Fruit fly (Drosophila melanogaster) whole organism, wandering third instar larva: ENCODE measurements around the gene CG32110.

Experiments used
- Abd-B ChIP-seq: fragments of >200 bp; optimal IDR thresholded peaks from 2 replicates; lab custom pipeline; 2017; ENCODE audit warnings: missing biosample characterization, missing genetic modification characterization
- Hr83 ChIP-seq: fragments of 200-300 bp; sonication (Bioruptor generic); optimal IDR thresholded peaks from 2 replicates; lab custom pipeline; 2016; ENCODE audit warnings: missing biosample characterization, mild to moderate bottlenecking, missing genetic modification characterization, moderate library complexity; ENCODE audit not compliant: poor library complexity, severe bottlenecking
- N ChIP-seq: fragments of >200 bp; optimal IDR thresholded peaks from 2 replicates; lab custom pipeline; 2018; ENCODE audit warnings: missing biosample characterization, missing external identifiers, missing genetic modification characterization
- br ChIP-seq: fragments of 200-800 bp; sonication (Bioruptor generic); optimal IDR thresholded peaks from 2 replicates; lab custom pipeline; 2016; ENCODE audit warnings: missing biosample characterization, missing genetic modification characterization
- jim ChIP-seq: fragments of 175-275, 200-325 bp; sonication (Bioruptor generic); optimal IDR thresholded peaks from 2 replicates; lab custom pipeline; 2016; ENCODE audit warnings: missing biosample characterization, mild to moderate bottlenecking, missing genetic modification characterization

DNA sequence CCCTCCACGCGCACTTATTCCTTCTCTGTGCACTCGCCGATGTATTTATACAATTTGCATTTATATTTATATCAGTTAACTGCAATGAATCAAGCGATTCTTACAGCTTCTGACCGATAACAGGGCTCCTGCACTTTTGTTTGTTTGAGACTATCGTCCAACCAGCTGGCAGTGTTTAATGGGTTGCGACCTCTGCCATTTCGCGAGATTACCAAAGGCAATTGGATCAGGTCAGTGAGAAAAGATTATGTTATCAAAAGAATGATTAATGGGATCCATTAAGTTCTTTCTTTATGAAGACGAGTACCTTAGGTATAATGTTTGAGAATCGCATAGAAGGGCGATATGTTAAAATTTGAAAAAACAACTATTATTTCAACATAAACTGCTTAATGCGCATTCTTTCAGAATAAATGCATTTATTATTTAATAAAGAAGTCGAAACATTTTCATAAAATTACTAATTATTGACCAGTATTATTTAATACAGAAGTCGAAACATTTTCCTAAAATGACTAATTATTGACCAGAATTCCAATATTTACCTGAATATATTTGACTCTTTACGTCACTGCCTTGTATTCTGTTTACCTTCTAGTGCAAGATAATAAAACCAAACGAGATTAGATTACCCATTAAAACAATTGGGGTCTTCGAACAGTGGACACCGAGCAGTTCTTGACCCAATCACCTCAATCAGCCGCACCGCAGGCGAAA is 8.9 kb upstream of the CG32110 start:
- no peak for TF ChIP-seq Hr83 (GFP tag; lab: Kevin White, UChicago)
- TF ChIP-seq br (GFP tag; lab: Kevin White, UChicago): no peak
- no peak for TF ChIP-seq jim (GFP tag; lab: Kevin White, UChicago)
- TF ChIP-seq N: no peak
- TF ChIP-seq Abd-B (GFP tag; lab: Kevin White, UChicago): no peak
